Worm (Caenorhabditis elegans) whole organism, mixed stage, embryonic: ENCODE results near the gene arv-1.

Experiments used
- M03D4.4 ChIP-seq: sonication (generic microtip); optimal IDR thresholded peaks from 2 replicates; lab custom pipeline; 2017; ENCODE audit warnings: mild to moderate bottlenecking, missing genetic modification characterization, missing compliant biosample characterization
- bed-3 ChIP-seq: fragments of 200-800 bp; sonication (Bioruptor generic); optimal IDR thresholded peaks from 3 replicates; lab custom pipeline; 2018; ENCODE audit warnings: mild to moderate bottlenecking, missing genetic modification characterization, moderate library complexity, missing compliant biosample characterization
- blmp-1 ChIP-seq: fragments of 150-350 bp; optimal IDR thresholded peaks from 2 replicates; lab custom pipeline; 2014; ENCODE audit warnings: missing biosample characterization, missing genetic modification characterization
- ceh-39 ChIP-seq: fragments of 150-350 bp; optimal IDR thresholded peaks from 2 replicates; lab custom pipeline; 2014; ENCODE audit warnings: missing biosample characterization, missing genetic modification characterization
- ceh-43 ChIP-seq: fragments of 200-800 bp; sonication (Bioruptor generic); optimal IDR thresholded peaks from 2 replicates; lab custom pipeline; 2018; ENCODE audit warnings: mild to moderate bottlenecking, missing genetic modification characterization, moderate library complexity, missing compliant biosample characterization
- ceh-83 ChIP-seq: fragments of 200-800 bp; sonication (Bioruptor generic); optimal IDR thresholded peaks from 2 replicates; lab custom pipeline; 2018; ENCODE audit warnings: mild to moderate bottlenecking, missing genetic modification characterization, missing compliant biosample characterization
- ces-1 ChIP-seq: fragments of 150-350 bp; optimal IDR thresholded peaks from 2 replicates; lab custom pipeline; 2014; ENCODE audit warnings: missing biosample characterization, missing genetic modification reagents, missing genetic modification characterization
- drap-1 ChIP-seq: fragments of 200-800 bp; sonication (Bioruptor generic); optimal IDR thresholded peaks from 3 replicates; lab custom pipeline; 2018; ENCODE audit warnings: mild to moderate bottlenecking, missing genetic modification characterization, missing compliant biosample characterization
- elt-1 ChIP-seq: sonication (generic microtip); optimal IDR thresholded peaks from 2 replicates; lab custom pipeline; 2017; ENCODE audit warnings: missing genetic modification characterization, mild to moderate bottlenecking, missing compliant biosample characterization, antibody characterized with exemption, moderate library complexity, borderline replicate concordance; ENCODE audit not compliant: insufficient read depth
- elt-3 ChIP-seq: fragments of 150-350 bp; optimal IDR thresholded peaks from 2 replicates; lab custom pipeline; 2014; ENCODE audit warnings: missing biosample characterization, missing genetic modification characterization
- flh-1 ChIP-seq: fragments of 200-800 bp; sonication (Bioruptor generic); optimal IDR thresholded peaks from 2 replicates; lab custom pipeline; 2018; ENCODE audit warnings: mild to moderate bottlenecking, missing genetic modification characterization, moderate library complexity, missing compliant biosample characterization
- ham-2 ChIP-seq: fragments of 200-800 bp; sonication (Bioruptor generic); optimal IDR thresholded peaks from 2 replicates; lab custom pipeline; 2018; ENCODE audit warnings: mild to moderate bottlenecking, missing genetic modification characterization, missing compliant biosample characterization
- hlh-1 ChIP-seq: fragments of 150-350 bp; optimal IDR thresholded peaks from 2 replicates; lab custom pipeline; 2014; ENCODE audit warnings: missing biosample characterization, missing genetic modification reagents, missing genetic modification characterization
- lin-13 ChIP-seq: fragments of 150-350 bp; optimal IDR thresholded peaks from 2 replicates; lab custom pipeline; 2014; ENCODE audit warnings: missing biosample characterization, missing genetic modification characterization
- lin-32 ChIP-seq: fragments of 200-800 bp; sonication (Bioruptor generic); optimal IDR thresholded peaks from 2 replicates; lab custom pipeline; 2018; ENCODE audit warnings: mild to moderate bottlenecking, missing genetic modification characterization, missing compliant biosample characterization
- lsy-2 ChIP-seq: fragments of 150-350 bp; optimal IDR thresholded peaks from 2 replicates; lab custom pipeline; 2014; ENCODE audit warnings: missing biosample characterization, missing genetic modification characterization
- mab-5 ChIP-seq: fragments of 150-350 bp; optimal IDR thresholded peaks from 2 replicates; lab custom pipeline; 2014; ENCODE audit warnings: missing biosample characterization, missing genetic modification characterization
- mep-1 ChIP-seq: fragments of 150-350 bp; optimal IDR thresholded peaks from 2 replicates; lab custom pipeline; 2017; ENCODE audit warnings: missing biosample characterization, missing genetic modification reagents, missing genetic modification characterization, inconsistent platforms
- mls-2 ChIP-seq: sonication (generic microtip); optimal IDR thresholded peaks from 2 replicates; lab custom pipeline; 2016; ENCODE audit warnings: mild to moderate bottlenecking, missing genetic modification characterization, moderate library complexity, missing compliant biosample characterization
- nhr-12 ChIP-seq: fragments of 150-350 bp; optimal IDR thresholded peaks from 2 replicates; lab custom pipeline; 2014; ENCODE audit warnings: missing biosample characterization, missing genetic modification characterization
- nhr-237 ChIP-seq: fragments of 150-350 bp; optimal IDR thresholded peaks from 2 replicates; lab custom pipeline; 2014; ENCODE audit warnings: missing biosample characterization, missing genetic modification characterization
- nhr-28 ChIP-seq: fragments of 150-350 bp; optimal IDR thresholded peaks from 2 replicates; lab custom pipeline; 2014; ENCODE audit warnings: missing biosample characterization, missing genetic modification characterization
- nhr-76 ChIP-seq: sonication (generic microtip); optimal IDR thresholded peaks from 2 replicates; lab custom pipeline; 2017; ENCODE audit warnings: missing biosample characterization, missing genetic modification characterization
- pha-4 ChIP-seq: fragments of 150-350 bp; optimal IDR thresholded peaks from 2 replicates; lab custom pipeline; 2018; ENCODE audit warnings: missing biosample characterization, missing genetic modification reagents, missing genetic modification characterization
- sem-2 ChIP-seq: fragments of 200-800 bp; sonication (Bioruptor generic); optimal IDR thresholded peaks from 2 replicates; lab custom pipeline; 2018; ENCODE audit warnings: mild to moderate bottlenecking, missing genetic modification characterization, missing compliant biosample characterization
- sptf-1 ChIP-seq: sonication (generic microtip); optimal IDR thresholded peaks from 2 replicates; lab custom pipeline; 2017; ENCODE audit warnings: mild to moderate bottlenecking, missing genetic modification characterization, moderate library complexity, missing compliant biosample characterization
- tbx-8 ChIP-seq: fragments of 200-800 bp; sonication (Bioruptor generic); optimal IDR thresholded peaks from 2 replicates; lab custom pipeline; 2018; ENCODE audit warnings: mild to moderate bottlenecking, missing genetic modification characterization, moderate library complexity, missing compliant biosample characterization
- unc-120 ChIP-seq: sonication (generic microtip); optimal IDR thresholded peaks from 2 replicates; lab custom pipeline; 2017; ENCODE audit warnings: missing genetic modification characterization, missing compliant biosample characterization; ENCODE audit not compliant: poor library complexity, severe bottlenecking
- unc-39 ChIP-seq: fragments of 150-350 bp; optimal IDR thresholded peaks from 2 replicates; lab custom pipeline; 2014; ENCODE audit warnings: missing biosample characterization, missing genetic modification characterization
- unc-62 ChIP-seq: fragments of 150-350 bp; optimal IDR thresholded peaks from 2 replicates; lab custom pipeline; 2014; ENCODE audit warnings: missing biosample characterization, missing genetic modification reagents, missing genetic modification characterization
- zip-8 ChIP-seq: fragments of 150-350 bp; optimal IDR thresholded peaks from 2 replicates; lab custom pipeline; 2014; ENCODE audit warnings: missing biosample characterization, missing genetic modification characterization
- ztf-11 ChIP-seq: fragments of 150-350 bp; optimal IDR thresholded peaks from 2 replicates; lab custom pipeline; 2014; ENCODE audit warnings: missing biosample characterization, missing genetic modification characterization

arv-1 gene

ce11 chrII:10234398-10234797, 33.8 kb upstream of the arv-1 start, which contains the start of gene ubxn-5:
TSS of gene ubxn-5 (minus strand) at chrII:10234498.
- TF ChIP-seq lin-32 (GFP tag; lab: Kevin White, UChicago) (no peak), ceh-83 (GFP tag; lab: Kevin White, UChicago) (no peak), hlh-1 (no peak), blmp-1 (tag; lab: Kevin White, UChicago) (no peak), mep-1 (tag; lab: Kevin White, UChicago) (no peak), nhr-76 (tag; lab: Kevin White, UChicago) (no peak), mls-2 (tag; lab: Kevin White, UChicago) (no peak), pha-4 (tag; lab: Kevin White, UChicago) (no peak), flh-1 (no peak), unc-120 (tag; lab: Kevin White, UChicago) (no peak), ztf-11 (tag; lab: Kevin White, UChicago) (no peak), ceh-39 (tag; lab: Kevin White, UChicago) (no peak), nhr-237 (no peak), drap-1 (GFP tag; lab: Kevin White, UChicago) (no peak), elt-1 (no peak), mab-5 (no peak)

- TF ChIP-seq lsy-2 (tag; lab: Kevin White, UChicago): no peak
- no peak for TF ChIP-seq ceh-43 (GFP tag; lab: Kevin White, UChicago)
- no peak for TF ChIP-seq lin-13 (tag; lab: Kevin White, UChicago)
- no peak for TF ChIP-seq ces-1 (GFP tag; lab: Kevin White, UChicago)
- no peak for TF ChIP-seq mls-2 (tag; lab: Kevin White, UChicago)
These were observed 31.3 kb upstream of the arv-1 start for ce11 chrII:10231874-10232273.

- TF ChIP-seq unc-120 (tag; lab: Kevin White, UChicago): no peak
- no peak for TF ChIP-seq sptf-1
- TF ChIP-seq lin-13 (tag; lab: Kevin White, UChicago): no peak
- TF ChIP-seq nhr-28 (tag; lab: Kevin White, UChicago): no peak
- no peak for TF ChIP-seq nhr-12 (tag; lab: Kevin White, UChicago)
- TF ChIP-seq sem-2 (GFP tag; lab: Kevin White, UChicago): no peak
- TF ChIP-seq elt-1: no peak
- TF ChIP-seq nhr-76 (tag; lab: Kevin White, UChicago): no peak
- TF ChIP-seq ceh-39 (tag; lab: Kevin White, UChicago): no peak
- no peak for TF ChIP-seq bed-3 (GFP tag; lab: Kevin White, UChicago)
- no peak for TF ChIP-seq mls-2 (tag; lab: Kevin White, UChicago)
- no peak for TF ChIP-seq ham-2
- TF ChIP-seq unc-62 (GFP tag; lab: Kevin White, UChicago): no peak
- no peak for TF ChIP-seq nhr-237
- no peak for TF ChIP-seq mab-5
These were observed 30.3 kb upstream of the arv-1 start, which contains the start of gene T01E8.8 for ce11 chrII:10230972-10231371. TSS of gene T01E8.8 (plus strand) at chrII:10231272.

ce11 chrII:10227030-10227429, 26.4 kb upstream of the arv-1 start, which contains the start of gene srh-135:
TSS of gene srh-135 (minus strand) at chrII:10227130.
- no peak for TF ChIP-seq blmp-1 (tag; lab: Kevin White, UChicago)
- no peak for TF ChIP-seq nhr-28 (tag; lab: Kevin White, UChicago)
- TF ChIP-seq unc-39 (tag; lab: Kevin White, UChicago): no peak
- no peak for TF ChIP-seq elt-1
- no peak for TF ChIP-seq nhr-12 (tag; lab: Kevin White, UChicago)
- TF ChIP-seq pha-4 (tag; lab: Kevin White, UChicago): no peak
- TF ChIP-seq M03D4.4 (tag; lab: Kevin White, UChicago): no peak
- no peak for TF ChIP-seq lsy-2 (tag; lab: Kevin White, UChicago)
- no peak for TF ChIP-seq unc-62 (GFP tag; lab: Kevin White, UChicago)
- TF ChIP-seq nhr-237: no peak
- TF ChIP-seq ceh-83 (GFP tag; lab: Kevin White, UChicago): no peak
- TF ChIP-seq elt-3: no peak
- no peak for TF ChIP-seq nhr-76 (tag; lab: Kevin White, UChicago)
- no peak for TF ChIP-seq unc-120 (tag; lab: Kevin White, UChicago)
- no peak for TF ChIP-seq mls-2 (tag; lab: Kevin White, UChicago)
- TF ChIP-seq, all 35 proteins: peak for 0

- TF ChIP-seq lin-13 (tag; lab: Kevin White, UChicago) (no peak), nhr-76 (tag; lab: Kevin White, UChicago) (no peak), M03D4.4 (tag; lab: Kevin White, UChicago) (no peak), hlh-1 (no peak), unc-39 (tag; lab: Kevin White, UChicago) (no peak), ceh-43 (GFP tag; lab: Kevin White, UChicago) (no peak), nhr-12 (tag; lab: Kevin White, UChicago) (no peak), bed-3 (GFP tag; lab: Kevin White, UChicago) (no peak), mls-2 (tag; lab: Kevin White, UChicago) (no peak), tbx-8 (no peak), unc-120 (tag; lab: Kevin White, UChicago) (no peak), zip-8 (tag; lab: Kevin White, UChicago) (no peak), elt-1 (no peak), sem-2 (GFP tag; lab: Kevin White, UChicago) (no peak)
These were observed 22.0 kb upstream of the arv-1 start, which contains the start of gene plc-3 for ce11 chrII:10222577-10222976. TSS of gene plc-3 (plus strand) at chrII:10222877.
